Worm (Caenorhabditis elegans): ENCODE measurements around the gene sdz-12.

ce11 chrII:3716961-3717360 lies 14.7 kb downstream of the sdz-12 start, which contains the start of gene fbxc-52:
- TF ChIP-seq nhr-12 (tag; optimal IDR thresholded peaks at IDR 0.05) (no peak), ztf-11 (tag; optimal IDR thresholded peaks at IDR 0.05) (no peak), flh-1 (GFP tag; optimal IDR thresholded peaks at IDR 0.05) (no peak), unc-120 (tag; optimal IDR thresholded peaks at IDR 0.05; ENCODE audit: poor library complexity, severe bottlenecking) (no peak)
